Worm (Caenorhabditis elegans): Measurements from ENCODE around the gene mesp-1.

mesp-1 gene

DNA sequence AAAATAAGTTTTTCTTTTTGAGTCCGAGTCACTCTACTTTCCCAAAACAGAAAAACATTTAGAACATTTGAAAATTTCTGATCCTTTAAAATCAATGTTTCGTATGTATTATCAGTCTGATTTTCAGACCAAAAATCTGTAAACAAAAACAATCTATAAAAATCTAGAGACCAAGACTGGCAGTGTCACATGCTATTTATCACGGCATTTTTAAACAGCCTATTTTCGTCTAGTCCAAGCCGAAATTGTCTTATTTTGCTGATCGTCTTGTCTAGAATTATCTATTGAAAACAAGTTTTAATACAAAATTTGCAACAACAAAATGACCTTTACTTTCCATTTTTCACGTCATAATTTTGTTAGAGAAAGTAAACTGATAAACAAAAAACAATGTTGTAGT, 27.5 kb downstream of the mesp-1 start:
- TF ChIP-seq nhr-25 (tag; optimal IDR thresholded peaks at IDR 0.05) (peak; percentile 11), nhr-21 (tag; optimal IDR thresholded peaks at IDR 0.05) (no peak), crh-2 (tag; optimal IDR thresholded peaks at IDR 0.05) (peak; percentile 7)

DNA sequence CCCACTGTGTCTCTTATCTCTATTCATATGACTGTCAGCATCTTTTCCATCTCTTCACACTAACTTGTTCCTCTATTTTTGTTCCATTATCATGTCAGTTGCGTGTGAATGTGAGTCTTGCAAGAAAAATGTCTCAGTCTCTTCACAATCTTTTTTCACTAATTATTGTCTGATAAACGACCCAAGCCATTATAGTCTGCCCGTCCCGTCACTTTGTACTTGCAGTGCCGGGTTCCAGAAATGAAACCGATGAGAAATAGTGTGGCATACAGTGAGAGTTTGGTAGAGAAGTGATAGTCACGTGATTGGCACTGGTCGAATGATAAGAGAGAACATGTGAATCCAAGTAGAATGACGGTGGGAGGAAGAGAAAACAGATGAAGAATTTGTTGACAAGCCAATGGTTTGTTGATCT, 28.5 kb downstream of the mesp-1 start:
- TF ChIP-seq unc-39 (tag; optimal IDR thresholded peaks at IDR 0.05) (no peak), egl-27 (tag; optimal IDR thresholded peaks at IDR 0.05) (peak; percentile 95), Y55F3AM.14 (GFP tag; optimal IDR thresholded peaks at IDR 0.05) (peak; percentile 78), sma-9 (GFP tag; optimal IDR thresholded peaks at IDR 0.05) (peak; percentile 99), sma-9 (tag; optimal IDR thresholded peaks at IDR 0.05) (peak; percentile 50), nhr-77 (tag; optimal IDR thresholded peaks at IDR 0.05) (peak; percentile 46), unc-55 (GFP tag; optimal IDR thresholded peaks at IDR 0.05) (no peak), gmeb-1 (tag; optimal IDR thresholded peaks at IDR 0.05) (peak; percentile 78), sem-4 (tag; optimal IDR thresholded peaks at IDR 0.05) (peak; percentile 84), peb-1 (tag; optimal IDR thresholded peaks at IDR 0.05) (no peak), zag-1 (tag; optimal IDR thresholded peaks at IDR 0.05) (no peak), blmp-1 (tag; optimal IDR thresholded peaks at IDR 0.05; ENCODE audit: insufficient read depth) (peak; percentile 78), F13H6.1 (tag; optimal IDR thresholded peaks at IDR 0.05) (peak; percentile 99), ztf-11 (tag; optimal IDR thresholded peaks at IDR 0.05) (no peak), ceh-16 (tag; optimal IDR thresholded peaks at IDR 0.05) (no peak), ZK546.5 (tag; optimal IDR thresholded peaks at IDR 0.05) (no peak), mab-5 (tag; optimal IDR thresholded peaks at IDR 0.05) (peak; percentile 83), elt-3 (tag; optimal IDR thresholded peaks at IDR 0.05) (no peak), sma-3 (GFP tag; optimal IDR thresholded peaks at IDR 0.05) (peak; percentile 99), nhr-21 (tag; optimal IDR thresholded peaks at IDR 0.05) (peak; percentile 98), lin-11 (tag; optimal IDR thresholded peaks at IDR 0.05) (no peak), aly-2 (tag; optimal IDR thresholded peaks at IDR 0.05) (no peak), ztf-1 (GFP tag; conservative IDR thresholded peaks at IDR 0.05) (no peak), nhr-6 (tag; optimal IDR thresholded peaks at IDR 0.05) (peak; percentile 85), mdl-1 (tag; optimal IDR thresholded peaks at IDR 0.05) (peak; percentile 94 to 96), nhr-129 (tag; optimal IDR thresholded peaks at IDR 0.05) (peak; percentile 80), skn-1 (tag; optimal IDR thresholded peaks at IDR 0.05) (no peak), snpc-4 (tag; optimal IDR thresholded peaks at IDR 0.05) (no peak), nhr-237 (tag; optimal IDR thresholded peaks at IDR 0.05) (no peak), crh-2 (tag; optimal IDR thresholded peaks at IDR 0.05) (peak; percentile 94), lin-39 (tag; optimal IDR thresholded peaks at IDR 0.05) (no peak), mbf-1 (tag; optimal IDR thresholded peaks at IDR 0.05) (no peak), R02D3.7 (tag; optimal IDR thresholded peaks at IDR 0.05) (no peak), nhr-25 (tag; optimal IDR thresholded peaks at IDR 0.05) (peak; percentile 90), ceh-82 (tag; optimal IDR thresholded peaks at IDR 0.05) (no peak), ztf-4 (tag; optimal IDR thresholded peaks at IDR 0.05) (peak; percentile 14), alr-1 (tag; optimal IDR thresholded peaks at IDR 0.05) (no peak), unc-62 (GFP tag; optimal IDR thresholded peaks at IDR 0.05) (peak; percentile 63), nhr-23 (tag; optimal IDR thresholded peaks at IDR 0.05) (no peak), C34F6.9 (tag; optimal IDR thresholded peaks at IDR 0.05) (peak; percentile 80), lin-13 (GFP tag; optimal IDR thresholded peaks at IDR 0.05) (peak; percentile 43), nhr-10 (tag; optimal IDR thresholded peaks at IDR 0.05) (peak; percentile 49), lsy-2 (tag; optimal IDR thresholded peaks at IDR 0.05) (peak in 1 of 2 experiments; percentile 89), nhr-11 (tag; optimal IDR thresholded peaks at IDR 0.05) (peak; percentile 34), dmd-4 (tag; optimal IDR thresholded peaks at IDR 0.05) (no peak), elt-1 (tag; optimal IDR thresholded peaks at IDR 0.05) (no peak), ama-1 (optimal IDR thresholded peaks at IDR 0.05) (no peak), fos-1 (tag; optimal IDR thresholded peaks at IDR 0.05) (peak; percentile 99), nhr-12 (tag; optimal IDR thresholded peaks at IDR 0.05) (no peak)
